Fruit fly (Drosophila melanogaster) ovary, adult (tissue): ENCODE measurements around the gene Jupiter.
A peak's percentile ranks its signal among the peaks of the same experiment; 100 is the strongest.

Experiments used
- CG17801 ChIP-seq: fragments of 200-800 bp; optimal IDR thresholded peaks from 2 replicates; lab custom pipeline; 2019; ENCODE audit warnings: missing biosample characterization, mild to moderate bottlenecking, missing genetic modification characterization, moderate library complexity; ENCODE audit not compliant: partially characterized antibody

The Jupiter gene

dm6 chr3R:11639946-11640588 is 20.4 kb upstream of the Jupiter start:
- TF ChIP-seq CG17801, result peak; percentile 39

- no peak for TF ChIP-seq CG17801
These were observed 17.9 kb upstream of the Jupiter start for dm6 chr3R:11637586-11637985.

- peak; percentile 7 for TF ChIP-seq CG17801
These were observed 8.8 kb upstream of the Jupiter start, which contains the start of gene CG14712 for dm6 chr3R:11628416-11629041. TSS of gene CG14712 (plus strand) at chr3R:11628759.

- peak; percentile 18 for TF ChIP-seq CG17801
These were observed 6.9 kb upstream of the Jupiter start, which contains the start of the genes CG6813 and CG18764 for dm6 chr3R:11626571-11626970. TSS of gene CG6813 (minus strand) at chr3R:11626638. TSS of gene CG18764 (plus strand) at chr3R:11626889.

- no peak for TF ChIP-seq CG17801
These were observed 5.8 kb upstream of the Jupiter start, which contains the start of gene Zaf1 for dm6 chr3R:11625544-11625943. TSS of gene Zaf1 (minus strand) at chr3R:11625644.

dm6 chr3R:11623025-11623424 is 3.3 kb upstream of the Jupiter start, which contains the start of gene CG14711:
TSS of gene CG14711 (plus strand) at chr3R:11623339.
- peak; percentile 86 for TF ChIP-seq CG17801

- no peak for TF ChIP-seq CG17801
These were observed 827 bp downstream of the Jupiter start for dm6 chr3R:11618879-11619278.

- no peak for TF ChIP-seq CG17801
These were observed 1.9 kb downstream of the Jupiter start for dm6 chr3R:11617849-11618248.

dm6 chr3R:11617363-11617762 is 2.3 kb downstream of the Jupiter start:
- TF ChIP-seq CG17801, result no peak

dm6 chr3R:11616219-11616618 is 3.5 kb downstream of the Jupiter start:
- no peak for TF ChIP-seq CG17801

- TF ChIP-seq CG17801, result no peak
These were observed 4.1 kb downstream of the Jupiter start for dm6 chr3R:11615415-11616104.

- TF ChIP-seq CG17801, result no peak
These were observed 5.2 kb downstream of the Jupiter start for dm6 chr3R:11614507-11614906.

- no peak for TF ChIP-seq CG17801
These were observed 5.6 kb downstream of the Jupiter start for dm6 chr3R:11614107-11614506.

- no peak for TF ChIP-seq CG17801
These were observed 6.3 kb downstream of the Jupiter start for dm6 chr3R:11613252-11614036.

dm6 chr3R:11612467-11612866 is 7.2 kb downstream of the Jupiter start:
- TF ChIP-seq CG17801, result no peak

- no peak for TF ChIP-seq CG17801
These were observed 13.0 kb downstream of the Jupiter start for dm6 chr3R:11606679-11607078.
